Worm (Caenorhabditis elegans) whole organism, L2 larva: ENCODE measurements around the gene glb-23.
A peak's percentile ranks its signal among the peaks of the same experiment; 100 is the strongest.

ENCODE experiments used
- C34F6.9 ChIP-seq: fragments of 150-350 bp; optimal IDR thresholded peaks from 2 replicates; lab custom pipeline; 2014; ENCODE audit warnings: missing biosample characterization, missing genetic modification characterization
- R02D3.7 ChIP-seq: fragments of 150-350 bp; optimal IDR thresholded peaks from 2 replicates; lab custom pipeline; 2014; ENCODE audit warnings: missing biosample characterization, missing genetic modification characterization
- ZK546.5 ChIP-seq: sonication (generic microtip); optimal IDR thresholded peaks from 2 replicates; lab custom pipeline; 2017; ENCODE audit warnings: missing biosample characterization, missing genetic modification characterization
- alr-1 ChIP-seq: fragments of 150-350 bp; optimal IDR thresholded peaks from 2 replicates; lab custom pipeline; 2014; ENCODE audit warnings: missing biosample characterization, missing genetic modification characterization
- aly-2 ChIP-seq: fragments of 150-350 bp; optimal IDR thresholded peaks from 2 replicates; lab custom pipeline; 2014; ENCODE audit warnings: missing biosample characterization, missing genetic modification characterization
- ama-1 ChIP-seq: fragments of 150-350 bp; optimal IDR thresholded peaks from 2 replicates; lab custom pipeline; 2018; ENCODE audit warnings: inconsistent platforms
- blmp-1 ChIP-seq: sonication (generic microtip); optimal IDR thresholded peaks from 2 replicates; lab custom pipeline; 2017; ENCODE audit warnings: missing genetic modification characterization, mild to moderate bottlenecking, missing compliant biosample characterization, antibody characterized with exemption, moderate library complexity; ENCODE audit not compliant: insufficient read depth
- ceh-82 ChIP-seq: fragments of 150-350 bp; optimal IDR thresholded peaks from 2 replicates; lab custom pipeline; 2014; ENCODE audit warnings: missing biosample characterization, missing genetic modification characterization
- egl-27 ChIP-seq: sonication (generic microtip); optimal IDR thresholded peaks from 3 replicates; lab custom pipeline; 2017; ENCODE audit warnings: missing biosample characterization, missing genetic modification reagents, missing genetic modification characterization
- elt-1 ChIP-seq: fragments of 150-350 bp; optimal IDR thresholded peaks from 2 replicates; lab custom pipeline; 2014; ENCODE audit warnings: missing biosample characterization, missing genetic modification characterization
- fos-1 ChIP-seq: fragments of 150-350 bp; optimal IDR thresholded peaks from 2 replicates; lab custom pipeline; 2014; ENCODE audit warnings: missing biosample characterization, missing genetic modification characterization
- gmeb-1 ChIP-seq: fragments of 150-350 bp; optimal IDR thresholded peaks from 2 replicates; lab custom pipeline; 2014; ENCODE audit warnings: missing biosample characterization, missing genetic modification characterization
- lin-11 ChIP-seq: fragments of 150-350 bp; sonication (generic microtip); optimal IDR thresholded peaks from 2 replicates; lab custom pipeline; 2014; ENCODE audit warnings: missing biosample characterization, missing genetic modification characterization, inconsistent platforms, mixed read lengths
- lin-13 ChIP-seq: fragments of 150-350 bp; optimal IDR thresholded peaks from 2 replicates; lab custom pipeline; 2014; ENCODE audit warnings: missing biosample characterization, missing genetic modification reagents, missing genetic modification characterization
- lsy-2 ChIP-seq, 2 experiments: fragments of 150-350 bp in 1 of 2; sonication (generic microtip) in 1 of 2; optimal IDR thresholded peaks; 2 replicates each; lab custom pipeline; 2014 to 2017; ENCODE audit warnings: missing biosample characterization in 2 of 2, missing genetic modification characterization in 2 of 2
- mab-5 ChIP-seq: fragments of 150-350 bp; optimal IDR thresholded peaks from 2 replicates; lab custom pipeline; 2014; ENCODE audit warnings: missing biosample characterization, missing genetic modification characterization
- mbf-1 ChIP-seq: sonication (generic microtip); optimal IDR thresholded peaks from 2 replicates; lab custom pipeline; 2017; ENCODE audit warnings: missing biosample characterization, missing genetic modification characterization
- mdl-1 ChIP-seq, 2 experiments: fragments of 150-350 bp in 1 of 2; sonication (generic microtip) in 1 of 2; optimal IDR thresholded peaks; 2 replicates each; lab custom pipeline; 2017; ENCODE audit warnings: missing biosample characterization in 2 of 2, missing genetic modification characterization in 2 of 2
- nhr-10 ChIP-seq: sonication (generic microtip); optimal IDR thresholded peaks from 2 replicates; lab custom pipeline; 2017; ENCODE audit warnings: missing biosample characterization, missing genetic modification characterization
- nhr-11 ChIP-seq: fragments of 150-350 bp; optimal IDR thresholded peaks from 2 replicates; lab custom pipeline; 2014; ENCODE audit warnings: missing biosample characterization, missing genetic modification characterization
- nhr-12 ChIP-seq: fragments of 150-350 bp; optimal IDR thresholded peaks from 2 replicates; lab custom pipeline; 2014; ENCODE audit warnings: missing biosample characterization, missing genetic modification characterization
- nhr-23 ChIP-seq: fragments of 150-350 bp; optimal IDR thresholded peaks from 2 replicates; lab custom pipeline; 2014; ENCODE audit warnings: missing biosample characterization, missing genetic modification reagents, missing genetic modification characterization
- nhr-237 ChIP-seq: fragments of 150-350 bp; optimal IDR thresholded peaks from 2 replicates; lab custom pipeline; 2014; ENCODE audit warnings: missing biosample characterization, missing genetic modification characterization
- nhr-25 ChIP-seq: fragments of 150-350 bp; sonication (generic microtip); optimal IDR thresholded peaks from 3 replicates; lab custom pipeline; 2014; ENCODE audit warnings: missing biosample characterization, missing genetic modification characterization
- nhr-6 ChIP-seq: fragments of 150-350 bp; optimal IDR thresholded peaks from 2 replicates; lab custom pipeline; 2014; ENCODE audit warnings: missing biosample characterization, missing genetic modification characterization
- nhr-77 ChIP-seq: fragments of 150-350 bp; optimal IDR thresholded peaks from 2 replicates; lab custom pipeline; 2014; ENCODE audit warnings: missing biosample characterization, missing genetic modification characterization
- sem-4 ChIP-seq: fragments of 150-350 bp; optimal IDR thresholded peaks from 2 replicates; lab custom pipeline; 2014; ENCODE audit warnings: missing biosample characterization, missing genetic modification reagents, missing genetic modification characterization
- sma-9 ChIP-seq, 2 experiments: fragments of 150-350 bp in 1 of 2; sonication (generic microtip) in 1 of 2; optimal IDR thresholded peaks; 2 replicates each; lab custom pipeline; 2014 to 2016; ENCODE audit warnings: missing genetic modification characterization in 2 of 2, mild to moderate bottlenecking in 1 of 2, missing biosample characterization in 1 of 2, missing compliant biosample characterization in 1 of 2, missing genetic modification reagents in 1 of 2, moderate library complexity in 1 of 2
- unc-39 ChIP-seq: fragments of 150-350 bp; optimal IDR thresholded peaks from 2 replicates; lab custom pipeline; 2014; ENCODE audit warnings: missing biosample characterization, missing genetic modification characterization
- unc-55 ChIP-seq: fragments of 150-350 bp; sonication (generic microtip); optimal IDR thresholded peaks from 3 replicates; lab custom pipeline; 2014; ENCODE audit warnings: missing biosample characterization, missing genetic modification reagents, missing genetic modification characterization
- unc-62 ChIP-seq: fragments of 150-350 bp; optimal IDR thresholded peaks from 2 replicates; lab custom pipeline; 2014; ENCODE audit warnings: missing biosample characterization, missing genetic modification reagents, missing genetic modification characterization
- ztf-11 ChIP-seq: sonication (generic microtip); optimal IDR thresholded peaks from 2 replicates; lab custom pipeline; 2017; ENCODE audit warnings: missing biosample characterization, missing genetic modification characterization
- ztf-4 ChIP-seq: fragments of 150-350 bp; optimal IDR thresholded peaks from 2 replicates; lab custom pipeline; 2014; ENCODE audit warnings: missing biosample characterization, missing genetic modification characterization

The glb-23 gene

DNA sequence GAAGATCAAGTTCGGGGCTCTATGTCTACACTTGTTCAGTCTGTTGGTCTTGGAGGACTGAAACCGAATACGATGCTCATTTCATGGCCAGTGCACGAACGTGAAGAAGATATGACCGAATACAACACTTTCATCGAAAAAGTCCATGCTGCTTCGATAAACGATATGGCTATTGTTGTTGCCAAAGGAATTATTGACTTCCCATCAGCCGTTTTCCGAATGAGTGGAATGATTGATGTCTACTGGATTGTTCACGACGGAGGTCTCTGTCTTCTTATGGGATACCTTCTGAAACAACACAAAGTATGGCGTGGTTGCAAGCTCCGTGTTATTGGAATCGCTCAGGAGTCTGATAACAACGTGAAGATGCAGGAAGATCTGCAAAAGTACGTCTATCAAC is 3.1 kb downstream of the glb-23 start:
- TF ChIP-seq nhr-23 (tag; lab: Kevin White, UChicago) (no peak), sem-4 (tag; lab: Kevin White, UChicago) (no peak), ztf-4 (tag; lab: Kevin White, UChicago) (no peak), nhr-11 (tag; lab: Kevin White, UChicago) (no peak), mbf-1 (tag; lab: Kevin White, UChicago) (no peak), lsy-2 (tag; optimal IDR thresholded peaks at IDR 0.05; lab: Kevin White, UChicago) (no peak), egl-27 (tag; lab: Kevin White, UChicago) (no peak), aly-2 (tag; lab: Kevin White, UChicago) (no peak), unc-39 (no peak), fos-1 (tag; lab: Kevin White, UChicago) (no peak), lin-11 (tag; lab: Kevin White, UChicago) (no peak), C34F6.9 (tag; lab: Kevin White, UChicago) (no peak), sma-9 (GFP tag; optimal IDR thresholded peaks at IDR 0.05; lab: Kevin White, UChicago) (no peak), sma-9 (tag; optimal IDR thresholded peaks at IDR 0.05; lab: Kevin White, UChicago) (no peak), ztf-11 (tag; lab: Kevin White, UChicago) (no peak), ceh-82 (tag; lab: Kevin White, UChicago) (no peak), nhr-10 (tag; lab: Kevin White, UChicago) (no peak)

DNA sequence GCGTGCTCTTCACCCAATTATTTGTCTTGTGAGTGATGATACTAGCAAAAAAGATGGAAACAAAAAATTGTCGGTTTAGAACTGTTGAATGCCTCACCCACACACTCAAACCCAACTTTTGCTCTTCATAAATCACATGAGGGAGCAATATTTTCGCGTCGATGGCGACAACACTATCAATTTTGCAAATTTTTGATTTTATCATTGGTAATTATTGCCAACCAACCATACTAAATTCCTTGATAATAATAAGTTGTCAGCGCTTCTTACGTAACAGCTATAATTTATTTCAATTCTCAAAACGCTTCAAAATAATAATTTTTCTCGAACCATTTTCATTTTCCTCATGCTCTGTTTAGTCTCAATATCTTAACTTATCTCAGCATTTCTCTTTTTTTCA is 6.5 kb downstream of the glb-23 start:
- peak; percentile 44 for TF ChIP-seq fos-1 (tag; lab: Kevin White, UChicago)
- TF ChIP-seq elt-1, result no peak
- TF ChIP-seq, all 48 proteins: peak for 1

ce11 chrIV:7211313-7211712 is 8.0 kb downstream of the glb-23 start:
- TF ChIP-seq nhr-237 (tag; lab: Kevin White, UChicago), result no peak
- TF ChIP-seq nhr-77 (tag; lab: Kevin White, UChicago), result no peak
- TF ChIP-seq unc-62, result no peak
- no peak for TF ChIP-seq nhr-23 (tag; lab: Kevin White, UChicago)
- no peak for TF ChIP-seq unc-55 (GFP tag; lab: Kevin White, UChicago)
- TF ChIP-seq lin-13 (GFP tag; lab: Kevin White, UChicago), result no peak
- no peak for TF ChIP-seq nhr-11 (tag; lab: Kevin White, UChicago)

DNA sequence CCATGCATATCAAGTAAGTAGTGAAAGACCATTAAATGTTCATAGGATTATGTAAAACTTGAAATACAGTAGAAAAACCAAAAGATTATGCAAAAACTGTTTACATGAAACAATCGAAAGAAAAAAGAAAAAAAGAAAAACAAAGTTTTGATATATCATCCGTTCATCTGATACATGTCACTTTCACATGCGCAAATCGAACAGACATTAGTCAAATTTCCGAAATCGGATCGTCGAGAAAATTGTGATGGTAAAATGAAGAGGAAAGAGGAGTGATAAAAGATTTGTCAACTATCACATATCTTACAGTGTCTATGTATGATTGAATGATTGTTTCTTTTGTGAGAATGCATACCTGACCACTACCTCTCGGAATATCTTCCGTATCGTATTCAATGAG is 10.3 kb downstream of the glb-23 start:
- TF ChIP-seq gmeb-1 (tag; lab: Kevin White, UChicago) (no peak), R02D3.7 (no peak), ZK546.5 (tag; lab: Kevin White, UChicago) (no peak), aly-2 (tag; lab: Kevin White, UChicago) (no peak), lsy-2 (tag; optimal IDR thresholded peaks at IDR 0.05; lab: Kevin White, UChicago) (no peak), unc-62 (no peak), ztf-4 (tag; lab: Kevin White, UChicago) (no peak), nhr-25 (tag; lab: Kevin White, UChicago) (no peak), mdl-1 (tag; optimal IDR thresholded peaks at IDR 0.05; lab: Kevin White, UChicago) (no peak), nhr-237 (tag; lab: Kevin White, UChicago) (no peak)

DNA sequence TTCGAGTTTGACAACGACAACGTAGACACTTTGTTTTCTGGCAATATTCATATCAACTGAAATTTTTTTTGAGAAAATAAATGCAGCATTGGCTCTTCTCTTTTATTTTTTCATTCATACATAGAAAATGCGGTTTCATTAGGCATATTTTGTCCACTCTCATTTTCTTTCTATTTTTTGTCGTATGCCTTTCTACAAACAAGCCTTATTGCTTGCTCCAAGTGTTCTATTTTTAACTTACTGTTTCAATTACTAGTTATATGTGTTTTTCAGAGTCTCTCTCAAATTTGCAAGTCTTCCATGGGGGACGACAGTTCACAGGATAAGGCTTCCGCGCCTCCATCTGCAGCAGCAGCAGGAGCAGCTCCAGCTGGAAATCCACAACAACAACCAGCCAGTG is 13.3 kb downstream of the glb-23 start, which contains the start of gene kcc-1:
kcc-1 (plus strand) TSS at position 301 of the 400 bp plus-strand sequence.
- TF ChIP-seq nhr-12 (tag; lab: Kevin White, UChicago) (no peak), alr-1 (tag; lab: Kevin White, UChicago) (no peak)

- TF ChIP-seq ama-1 (lab: Kevin White, UChicago) (no peak), lin-11 (tag; lab: Kevin White, UChicago) (no peak), nhr-11 (tag; lab: Kevin White, UChicago) (no peak), fos-1 (tag; lab: Kevin White, UChicago) (no peak)
Measured at ce11 chrIV:7203696-7204095, 15.6 kb downstream of the glb-23 start, which contains the start of gene R13A1.3. Gene R13A1.3, plus strand, starts transcription at chrIV:7203996.

- TF ChIP-seq nhr-12 (tag; lab: Kevin White, UChicago), result no peak
- no peak for TF ChIP-seq nhr-6 (tag; lab: Kevin White, UChicago)
- no peak for TF ChIP-seq ama-1 (lab: Kevin White, UChicago)
- TF ChIP-seq nhr-237 (tag; lab: Kevin White, UChicago), result no peak
- no peak for TF ChIP-seq unc-55 (GFP tag; lab: Kevin White, UChicago)
- TF ChIP-seq mab-5 (tag; lab: Kevin White, UChicago), result no peak
- no peak for TF ChIP-seq ztf-11 (tag; lab: Kevin White, UChicago)
- TF ChIP-seq blmp-1 (tag; lab: Kevin White, UChicago), result no peak
- no peak for TF ChIP-seq alr-1 (tag; lab: Kevin White, UChicago)
Measured at ce11 chrIV:7196853-7197252, 22.4 kb downstream of the glb-23 start, which contains the start of gene unc-8. Gene unc-8, plus strand, starts transcription at chrIV:7197153.
